Fruit fly (Drosophila melanogaster) Kc167 (cell line): ENCODE measurements around the gene Ugt36A1.

Source experiments
- Myc ChIP-seq: fragments of >200 bp; optimal IDR thresholded peaks from 2 replicates; lab custom pipeline; 2017; ENCODE audit warnings: missing external identifiers
- Sin3A ChIP-seq: fragments of >200 bp; optimal IDR thresholded peaks from 2 replicates; lab custom pipeline; 2018; ENCODE audit warnings: missing external identifiers
- h ChIP-seq: fragments of >200 bp; optimal IDR thresholded peaks from 3 replicates; lab custom pipeline; 2018; ENCODE audit warnings: missing external identifiers

DNA sequence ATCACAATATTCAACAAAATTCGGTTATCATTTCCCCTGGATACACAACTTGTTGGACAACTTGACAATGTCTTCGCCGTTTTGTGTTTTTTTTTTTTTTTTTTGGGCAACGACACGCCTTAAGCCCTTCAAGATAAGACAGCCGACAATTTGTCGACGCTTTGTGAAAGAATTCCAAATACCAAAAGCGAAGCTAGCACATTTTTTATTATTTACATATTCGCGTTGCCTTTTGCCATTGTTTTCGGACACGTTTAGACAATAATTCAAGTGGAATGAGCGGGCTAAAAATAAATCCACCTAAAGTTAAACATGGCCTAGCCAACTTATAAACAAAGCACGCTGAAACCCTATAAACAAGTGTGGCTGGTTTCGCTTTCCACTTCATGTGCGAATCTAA is 22.1 kb downstream of the Ugt36A1 start:
- no peak for TF ChIP-seq Sin3A (lab: Kevin White, UChicago)
- no peak for TF ChIP-seq Myc (lab: Kevin White, UChicago)
- no peak for TF ChIP-seq h
